Fruit fly (Drosophila melanogaster): ENCODE measurements around the gene Ance-3.

Gene Ance-3

DNA sequence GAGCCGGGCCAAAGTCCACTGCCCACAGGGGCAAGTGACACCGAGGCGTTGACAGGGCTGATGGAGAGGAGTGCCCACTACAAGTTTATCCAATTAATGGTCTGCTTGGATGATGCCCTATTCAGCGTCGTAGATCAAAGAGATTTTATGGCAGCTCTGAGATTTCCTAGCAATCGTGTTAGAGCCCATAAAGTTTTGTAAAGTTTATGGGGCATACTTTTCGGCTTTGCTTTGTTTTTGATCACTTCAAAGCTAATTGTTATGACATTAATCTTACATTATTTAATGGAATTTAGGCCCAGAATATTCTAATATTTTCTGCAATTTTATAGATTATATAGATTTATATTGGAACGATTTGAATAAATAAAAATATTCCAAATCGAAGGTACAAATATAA, 45.9 kb downstream of the Ance-3 start:
- TF ChIP-seq ovo (GFP tag; optimal IDR thresholded peaks at IDR 0.05) (no peak), CG33017 (tag; optimal IDR thresholded peaks at IDR 0.05) (no peak), toe (GFP tag; optimal IDR thresholded peaks at IDR 0.05) (no peak), kay (GFP tag; ENCODE audit: borderline replicate concordance) (no peak), CG5204 (GFP tag; optimal IDR thresholded peaks at IDR 0.05) (no peak), pad (GFP tag; optimal IDR thresholded peaks at IDR 0.05) (no peak), CG7045 (GFP tag; optimal IDR thresholded peaks at IDR 0.05) (no peak), Mnt (GFP tag; optimal IDR thresholded peaks at IDR 0.05) (no peak), CG14711 (tag; optimal IDR thresholded peaks at IDR 0.05) (no peak), Clk (GFP tag; optimal IDR thresholded peaks at IDR 0.05) (no peak), Hr96 (GFP tag; optimal IDR thresholded peaks at IDR 0.05) (no peak), CG1620 (GFP tag; optimal IDR thresholded peaks at IDR 0.05) (no peak), Crg-1 (GFP tag; optimal IDR thresholded peaks at IDR 0.05) (no peak), tj (GFP tag; optimal IDR thresholded peaks at IDR 0.05) (no peak), CG7101 (tag; optimal IDR thresholded peaks at IDR 0.05) (no peak), bab1 (GFP tag; optimal IDR thresholded peaks at IDR 0.05) (no peak), cnc (optimal IDR thresholded peaks at IDR 0.05) (no peak)

DNA sequence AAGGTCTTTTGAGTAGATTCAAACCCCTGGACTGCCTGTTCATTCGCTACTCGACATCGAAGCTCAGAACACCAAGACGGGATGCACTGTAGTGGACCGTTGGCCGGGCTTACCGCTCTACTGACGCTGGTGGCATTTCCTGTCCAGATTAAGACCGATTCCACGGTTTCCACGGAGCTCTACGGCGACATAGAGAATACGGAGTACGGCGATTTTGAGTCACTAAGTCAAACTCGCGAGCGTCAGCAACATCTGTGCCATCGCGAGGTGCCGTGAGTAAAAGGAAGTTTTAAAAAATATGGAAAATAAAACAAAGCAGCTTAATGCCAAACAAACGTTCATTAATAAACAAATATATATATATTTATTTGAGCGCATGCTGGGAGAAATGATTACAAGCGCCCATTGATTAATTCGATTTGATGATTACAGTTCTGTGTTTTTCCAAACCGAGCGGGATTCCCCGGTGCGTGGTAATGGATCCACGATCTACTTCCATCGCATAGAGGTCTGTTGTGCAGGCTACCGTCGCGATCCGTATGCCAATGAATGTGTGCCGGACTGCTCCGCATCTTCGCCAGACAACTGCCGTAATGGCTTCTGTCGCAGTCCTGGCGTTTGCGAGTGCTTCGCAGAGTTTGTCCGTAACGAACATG, 49.1 kb downstream of the Ance-3 start, which contains the start of gene NimB1:
Gene NimB1 (plus strand): TSS at position 41 of the 656 bp plus-strand sequence.
- TF ChIP-seq cnc (optimal IDR thresholded peaks at IDR 0.05) (no peak), cic (GFP tag; optimal IDR thresholded peaks at IDR 0.05) (peak; percentile 41)

DNA sequence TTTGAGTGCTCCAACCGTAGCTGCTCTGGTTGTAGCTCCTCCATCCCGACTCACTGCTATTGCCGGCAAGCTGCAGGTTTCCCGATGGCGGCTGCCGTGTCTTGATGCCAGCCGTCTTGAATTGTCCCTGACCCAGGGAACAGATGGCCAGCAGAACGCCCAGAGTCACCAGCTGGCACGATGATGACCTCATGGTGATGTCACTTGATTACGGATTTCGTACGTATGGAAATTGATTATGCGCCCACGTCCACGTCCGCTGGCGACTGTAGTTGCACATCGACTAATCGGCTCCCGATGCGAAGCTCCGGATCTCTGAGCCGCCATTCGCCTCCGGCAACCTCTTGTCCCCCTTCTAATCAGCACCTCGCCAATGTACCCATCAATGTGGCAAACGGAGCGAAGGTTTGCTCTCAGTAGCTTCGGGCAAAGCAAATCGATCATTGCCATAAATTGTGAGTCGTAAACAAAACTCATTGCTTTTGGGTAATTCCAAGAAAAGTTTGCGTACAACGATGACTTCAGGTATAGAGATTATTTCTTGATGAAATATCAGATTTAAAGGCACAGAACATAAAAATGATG, 52.3 kb downstream of the Ance-3 start, which contains the start of gene NimB2:
Gene NimB2 (minus strand): TSS at position 287 of the 585 bp plus-strand sequence.
- TF ChIP-seq CG33017 (tag; optimal IDR thresholded peaks at IDR 0.05) (no peak), CG12768 (GFP tag; optimal IDR thresholded peaks at IDR 0.05) (no peak), Crg-1 (GFP tag; optimal IDR thresholded peaks at IDR 0.05) (no peak), cic (GFP tag; optimal IDR thresholded peaks at IDR 0.05) (no peak), toe (GFP tag; optimal IDR thresholded peaks at IDR 0.05) (no peak), CG14711 (tag; optimal IDR thresholded peaks at IDR 0.05) (no peak)

- no peak for TF ChIP-seq CG14711 (tag; optimal IDR thresholded peaks at IDR 0.05)
- no peak for TF ChIP-seq tj (GFP tag; optimal IDR thresholded peaks at IDR 0.05)
- no peak for TF ChIP-seq CG1620 (GFP tag; optimal IDR thresholded peaks at IDR 0.05)
- no peak for TF ChIP-seq CG7045 (GFP tag; optimal IDR thresholded peaks at IDR 0.05)
- TF ChIP-seq Mnt (GFP tag; optimal IDR thresholded peaks at IDR 0.05) = no peak
- no peak for TF ChIP-seq Hr96 (GFP tag; optimal IDR thresholded peaks at IDR 0.05)
- no peak for TF ChIP-seq CG5204 (GFP tag; optimal IDR thresholded peaks at IDR 0.05)
- TF ChIP-seq CG7101 (tag; optimal IDR thresholded peaks at IDR 0.05) = no peak
- no peak for TF ChIP-seq CG33017 (tag; optimal IDR thresholded peaks at IDR 0.05)
- TF ChIP-seq toe (GFP tag; optimal IDR thresholded peaks at IDR 0.05) = no peak
Measured at dm6 chr2L:13967846-13968350, 53.4 kb downstream of the Ance-3 start, which contains the start of gene NimB3. Gene NimB3, minus strand, starts transcription at chr2L:13967985.

DNA sequence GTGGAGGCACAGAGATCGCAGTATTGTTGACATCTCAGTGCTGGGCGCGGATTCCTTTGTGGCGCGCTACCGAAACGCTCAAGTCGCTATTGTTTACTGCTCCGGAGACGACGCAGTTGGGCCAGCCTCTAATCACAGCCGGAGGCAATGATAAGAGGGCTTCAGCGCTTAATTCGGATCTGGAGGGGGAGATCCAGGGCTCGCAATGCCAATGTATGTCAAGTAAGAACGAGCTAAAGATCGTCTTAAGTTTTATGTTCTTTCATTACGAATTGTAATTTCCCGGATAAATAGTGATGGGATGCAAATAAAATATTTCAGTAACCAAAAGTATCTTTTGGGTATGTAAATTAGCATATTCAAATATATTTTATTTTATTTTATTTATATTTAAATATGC, 55.4 kb downstream of the Ance-3 start, which contains the start of the genes NimB4 and NimB5:
Gene NimB4 (minus strand): TSS at position 101 of the 400 bp plus-strand sequence.
Gene NimB5 (plus strand): TSS at position 302 of the 400 bp plus-strand sequence.
- no peak for TF ChIP-seq bab1 (GFP tag; optimal IDR thresholded peaks at IDR 0.05)

dm6 chr2L:13972847-13973246, 58.3 kb downstream of the Ance-3 start, which contains the start of gene He:
Gene He, minus strand, starts transcription at chr2L:13972947.
- no peak for TF ChIP-seq toe (GFP tag; optimal IDR thresholded peaks at IDR 0.05)

DNA sequence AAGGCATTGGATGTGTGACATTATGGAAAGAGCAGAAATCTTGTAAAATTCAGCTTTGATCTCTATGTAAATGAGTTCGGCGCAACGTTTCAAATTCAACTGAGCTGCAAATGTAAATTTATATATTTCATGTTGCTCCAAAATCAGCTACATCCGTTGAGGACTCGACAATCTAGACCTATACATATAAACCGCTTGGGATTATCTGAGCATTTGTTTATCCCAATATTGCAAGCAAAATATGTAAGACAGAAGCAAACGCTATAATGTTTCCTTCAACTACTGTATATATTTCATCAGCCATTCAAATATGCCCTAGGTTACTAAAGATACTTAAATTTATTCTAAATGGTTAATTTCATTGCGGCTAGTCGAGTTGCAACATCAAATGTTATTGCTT, 62.1 kb downstream of the Ance-3 start, which contains the start of gene NimC1:
Gene NimC1 (minus strand): TSS at position 101 of the 400 bp plus-strand sequence.
- no peak for TF ChIP-seq bab1 (GFP tag; optimal IDR thresholded peaks at IDR 0.05)
- no peak for TF ChIP-seq Mnt (GFP tag; optimal IDR thresholded peaks at IDR 0.05)
- TF ChIP-seq cnc (optimal IDR thresholded peaks at IDR 0.05) = no peak
- TF ChIP-seq CG7045 (GFP tag; optimal IDR thresholded peaks at IDR 0.05) = no peak
- no peak for TF ChIP-seq CG5204 (GFP tag; optimal IDR thresholded peaks at IDR 0.05)
- no peak for TF ChIP-seq CG11617 (GFP tag; optimal IDR thresholded peaks at IDR 0.05)
- no peak for TF ChIP-seq CG12768 (GFP tag; optimal IDR thresholded peaks at IDR 0.05)
- no peak for TF ChIP-seq Clk (GFP tag; optimal IDR thresholded peaks at IDR 0.05)
- no peak for TF ChIP-seq pad (GFP tag; optimal IDR thresholded peaks at IDR 0.05)
- no peak for TF ChIP-seq ovo (GFP tag; optimal IDR thresholded peaks at IDR 0.05)
- TF ChIP-seq toe (GFP tag; optimal IDR thresholded peaks at IDR 0.05) = no peak
- no peak for TF ChIP-seq cic (GFP tag; optimal IDR thresholded peaks at IDR 0.05)
- no peak for TF ChIP-seq CG33017 (tag; optimal IDR thresholded peaks at IDR 0.05)
- no peak for TF ChIP-seq Hr96 (GFP tag; optimal IDR thresholded peaks at IDR 0.05)
- no peak for TF ChIP-seq CG1620 (GFP tag; optimal IDR thresholded peaks at IDR 0.05)
